Fruit fly (Drosophila melanogaster): Measurements from ENCODE around the gene SelR.

Gene SelR

dm6 chr3R:10872148-10872783 is 3.8 kb upstream of the SelR start, which contains the start of gene Fdh (continued):
- TF ChIP-seq odd (GFP tag; optimal IDR thresholded peaks at IDR 0.05) (peak; percentile 62), CG15011 (GFP tag; optimal IDR thresholded peaks at IDR 0.05) (no peak), CG6791 (GFP tag; IDR thresholded peaks at IDR 0.05; ENCODE audit: partially characterized antibody) (no peak)

DNA sequence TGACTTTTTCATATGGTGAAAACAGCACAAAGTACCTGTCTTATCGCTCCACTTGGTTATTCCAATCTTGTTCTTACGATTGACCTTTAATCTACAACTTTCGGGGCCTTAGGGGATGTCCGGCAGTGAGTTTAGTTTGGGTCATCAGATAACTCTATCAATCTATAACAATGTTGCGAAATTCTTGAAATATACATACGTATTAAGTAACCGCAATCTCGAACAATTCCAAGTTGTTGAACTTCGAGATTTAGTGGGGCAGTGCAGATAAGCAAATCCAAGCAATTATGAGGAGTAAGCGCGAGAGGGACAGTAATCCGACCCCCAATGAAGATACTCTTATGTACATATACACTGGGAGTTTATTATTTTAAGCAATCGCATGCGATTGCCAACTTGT is 2.1 kb upstream of the SelR start:
- TF ChIP-seq sens (GFP tag) (peak; percentile 37), sug (tag; optimal IDR thresholded peaks at IDR 0.05) (peak; percentile 92), fu2 (GFP tag; optimal IDR thresholded peaks at IDR 0.05) (no peak), Hr78 (GFP tag; optimal IDR thresholded peaks at IDR 0.05) (peak in 1 of 2 experiments; percentile 12), gsb-n (tag; optimal IDR thresholded peaks at IDR 0.05) (no peak), CG17361 (GFP tag; IDR thresholded peaks at IDR 0.05) (no peak), CG34376 (GFP tag; optimal IDR thresholded peaks at IDR 0.05) (peak; percentile 20), Pdp1 (GFP tag; optimal IDR thresholded peaks at IDR 0.05) (peak in 1 of 2 experiments; percentile 58), E2f2 (GFP tag; IDR thresholded peaks at IDR 0.05) (no peak), CG4424 (GFP tag; optimal IDR thresholded peaks at IDR 0.05) (no peak), Spps (tag; optimal IDR thresholded peaks at IDR 0.05) (no peak)

- TF ChIP-seq Trl (optimal IDR thresholded peaks at IDR 0.05): peak in 1 of 2 experiments; percentile 59
- no peak for TF ChIP-seq Trl (GFP tag; optimal IDR thresholded peaks at IDR 0.05)
- no peak for TF ChIP-seq Rx (GFP tag; IDR thresholded peaks at IDR 0.05)
Measured at dm6 chr3R:10863956-10864355, 4.5 kb downstream of the SelR start.

DNA sequence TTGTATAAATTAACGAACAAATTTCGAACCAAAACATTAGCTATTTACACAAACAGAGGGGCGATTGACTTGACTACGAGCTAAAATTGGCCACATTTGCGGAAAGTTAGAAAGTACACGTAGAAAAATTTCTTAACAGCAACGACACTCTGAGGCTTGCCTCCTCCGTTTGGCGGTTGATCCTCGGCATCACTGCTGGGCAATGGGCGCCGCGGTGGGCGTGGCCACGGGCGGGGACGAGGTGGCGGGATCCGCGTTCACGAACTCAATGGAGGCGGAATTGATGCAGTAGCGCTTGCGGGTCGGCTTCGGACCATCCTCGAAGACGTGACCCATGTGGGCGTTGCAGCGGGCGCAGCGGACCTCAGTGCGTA is 5.0 kb downstream of the SelR start:
- TF ChIP-seq HLH54F (GFP tag; optimal IDR thresholded peaks at IDR 0.05) (no peak), CG30431 (GFP tag; optimal IDR thresholded peaks at IDR 0.05) (no peak), onecut (GFP tag; IDR thresholded peaks at IDR 0.05) (no peak), CG7786 (GFP tag; optimal IDR thresholded peaks at IDR 0.05) (peak; percentile 17), kah (GFP tag; optimal IDR thresholded peaks at IDR 0.05) (no peak), rib (GFP tag; IDR thresholded peaks at IDR 0.05) (no peak), CG6254 (GFP tag; optimal IDR thresholded peaks at IDR 0.05) (no peak), CG7928 (GFP tag; optimal IDR thresholded peaks at IDR 0.05) (no peak), CG4360 (GFP tag; IDR thresholded peaks at IDR 0.05) (no peak), CG6654 (GFP tag; optimal IDR thresholded peaks at IDR 0.05) (no peak), corto (GFP tag; optimal IDR thresholded peaks at IDR 0.05) (no peak), CG42726 (GFP tag; IDR thresholded peaks at IDR 0.05; ENCODE audit: partially characterized antibody) (no peak), nau (GFP tag; optimal IDR thresholded peaks at IDR 0.05) (no peak), CG8290 (GFP tag; optimal IDR thresholded peaks at IDR 0.05) (no peak), CG8290 (tag; optimal IDR thresholded peaks at IDR 0.05) (no peak), dmrt11E (tag; optimal IDR thresholded peaks at IDR 0.05) (no peak), CG18619 (GFP tag; optimal IDR thresholded peaks at IDR 0.05) (peak; percentile 3), zen (tag; optimal IDR thresholded peaks at IDR 0.05) (no peak), odd (GFP tag; optimal IDR thresholded peaks at IDR 0.05) (no peak), sens-2 (GFP tag; IDR thresholded peaks at IDR 0.05) (no peak), Sox100B (GFP tag; optimal IDR thresholded peaks at IDR 0.05) (no peak), amos (GFP tag; IDR thresholded peaks at IDR 0.05; ENCODE audit: partially characterized antibody) (no peak), CG3407 (GFP tag; optimal IDR thresholded peaks at IDR 0.05) (no peak), gt (GFP tag; IDR thresholded peaks at IDR 0.05) (no peak), kni (GFP tag; optimal IDR thresholded peaks at IDR 0.05) (no peak), sim (GFP tag; IDR thresholded peaks at IDR 0.05) (no peak), mam (GFP tag; optimal IDR thresholded peaks at IDR 0.05) (no peak), tap (tag; optimal IDR thresholded peaks at IDR 0.05) (no peak), TFAM (GFP tag; optimal IDR thresholded peaks at IDR 0.05) (no peak), Chrac-16 (GFP tag; optimal IDR thresholded peaks at IDR 0.05) (no peak), jigr1 (GFP tag; IDR thresholded peaks at IDR 0.05) (no peak)

Data from whole organism, embryonic.